Fruit fly (Drosophila melanogaster) whole organism, embryonic: ENCODE data around the gene CG6893.

Source experiments
- Antp ChIP-seq: fragments of 200-800 bp; sonication (Bioruptor generic); optimal IDR thresholded peaks from 3 replicates; lab custom pipeline; 2016; ENCODE audit warnings: missing biosample characterization, missing genetic modification characterization
- Blimp-1 ChIP-seq: fragments of 200-800 bp; sonication (Bioruptor generic); optimal IDR thresholded peaks from 3 replicates; lab custom pipeline; 2018; ENCODE audit warnings: missing biosample characterization, missing genetic modification characterization, mild to moderate bottlenecking, moderate library complexity, missing genetic modification reagents
- CG10654 ChIP-seq: fragments of 200-800 bp; sonication (Bioruptor generic); optimal IDR thresholded peaks from 2 replicates; lab custom pipeline; 2016; ENCODE audit warnings: missing biosample characterization, missing genetic modification characterization
- CG10979 ChIP-seq: fragments of 200-800 bp; sonication (Bioruptor generic); optimal IDR thresholded peaks from 2 replicates; lab custom pipeline; 2018; ENCODE audit warnings: missing biosample characterization, mild to moderate bottlenecking, missing genetic modification characterization, moderate library complexity
- CG11085 ChIP-seq: fragments of 200-800 bp; sonication (Bioruptor generic); IDR thresholded peaks from 2 replicates; pipeline ENCODE4 v1.3.6; 2022; ENCODE audit warnings: missing biosample characterization, missing genetic modification characterization
- CG14667 ChIP-seq: fragments of 200-800 bp; sonication (Bioruptor generic); IDR thresholded peaks from 2 replicates; pipeline ENCODE4 v1.3.6; 2022; ENCODE audit warnings: missing biosample characterization, missing genetic modification characterization
- CG14710 ChIP-seq: fragments of 200-800 bp; sonication (Bioruptor generic); optimal IDR thresholded peaks from 3 replicates; lab custom pipeline; 2019; ENCODE audit warnings: missing biosample characterization, mild to moderate bottlenecking, missing genetic modification characterization, moderate library complexity
- CG17186 ChIP-seq: fragments of 200-800 bp; sonication (Bioruptor generic); optimal IDR thresholded peaks from 3 replicates; lab custom pipeline; 2017; ENCODE audit warnings: missing biosample characterization, missing genetic modification reagents, missing genetic modification characterization
- CG18262 ChIP-seq: fragments of 200-800 bp; optimal IDR thresholded peaks from 3 replicates; lab custom pipeline; 2019; ENCODE audit warnings: missing biosample characterization, mild to moderate bottlenecking, missing genetic modification characterization, moderate library complexity
- CG2678 ChIP-seq: fragments of 200-800 bp; sonication (Bioruptor generic); optimal IDR thresholded peaks from 3 replicates; lab custom pipeline; 2019; ENCODE audit warnings: missing biosample characterization, mild to moderate bottlenecking, missing genetic modification characterization, moderate library complexity
- CG30403 ChIP-seq: fragments of 200-800 bp; sonication (Bioruptor generic); optimal IDR thresholded peaks from 3 replicates; lab custom pipeline; 2016; ENCODE audit warnings: missing biosample characterization, missing genetic modification characterization
- CG4707 ChIP-seq: fragments of 200-800 bp; sonication (Bioruptor generic); optimal IDR thresholded peaks from 2 replicates; lab custom pipeline; 2018; ENCODE audit warnings: missing biosample characterization, mild to moderate bottlenecking, missing genetic modification characterization, moderate library complexity
- CG5245 ChIP-seq: fragments of 200-800 bp; sonication (Bioruptor generic); optimal IDR thresholded peaks from 3 replicates; lab custom pipeline; 2016; ENCODE audit warnings: missing biosample characterization, missing genetic modification characterization
- CG7786 ChIP-seq: fragments of 200-800 bp; sonication (Bioruptor generic); optimal IDR thresholded peaks from 2 replicates; lab custom pipeline; 2016; ENCODE audit warnings: missing biosample characterization, missing genetic modification characterization
- CG9215 ChIP-seq: fragments of 200-800 bp; sonication (Bioruptor generic); IDR thresholded peaks from 2 replicates; pipeline ENCODE4 v1.3.6; 2022; ENCODE audit warnings: missing biosample characterization, missing genetic modification characterization
- CHES-1-like ChIP-seq: fragments of 200-800 bp; sonication (Bioruptor generic); optimal IDR thresholded peaks from 2 replicates; lab custom pipeline; 2016; ENCODE audit warnings: missing biosample characterization, missing genetic modification characterization
- Chrac-16 ChIP-seq: fragments of 200-800 bp; sonication (Bioruptor generic); optimal IDR thresholded peaks from 3 replicates; lab custom pipeline; 2016; ENCODE audit warnings: missing biosample characterization, missing genetic modification characterization
- Dad ChIP-seq: fragments of 200-800 bp; sonication (Bioruptor generic); optimal IDR thresholded peaks from 3 replicates; lab custom pipeline; 2016; ENCODE audit warnings: missing biosample characterization, missing genetic modification characterization
- Deaf1 ChIP-seq: fragments of 200-800 bp; optimal IDR thresholded peaks from 3 replicates; lab custom pipeline; 2019; ENCODE audit warnings: missing biosample characterization, mild to moderate bottlenecking, missing genetic modification characterization, moderate library complexity
- Doc2 ChIP-seq: fragments of 200-800 bp; sonication (Bioruptor generic); IDR thresholded peaks from 2 replicates; pipeline ENCODE4 v1.3.6; 2022; ENCODE audit warnings: missing biosample characterization, missing genetic modification characterization
- Drgx ChIP-seq: fragments of 200-800 bp; sonication (Bioruptor generic); IDR thresholded peaks from 2 replicates; pipeline ENCODE4 v1.3.6; 2022; ENCODE audit warnings: missing biosample characterization, missing genetic modification characterization
- Fer2 ChIP-seq: fragments of 200-800 bp; sonication (Bioruptor generic); optimal IDR thresholded peaks from 2 replicates; lab custom pipeline; 2018; ENCODE audit warnings: missing biosample characterization, mild to moderate bottlenecking, missing genetic modification characterization, moderate library complexity
- GATAe ChIP-seq: fragments of 200-800 bp; sonication (Bioruptor generic); conservative IDR thresholded peaks from 2 replicates; pipeline ENCODE4 v1.3.6; 2022; ENCODE audit warnings: missing biosample characterization, missing genetic modification characterization
- Gug ChIP-seq: fragments of 200-800 bp; sonication (Bioruptor generic); IDR thresholded peaks from 4 replicates; pipeline ENCODE4 v1.3.6; 2022; ENCODE audit warnings: missing biosample characterization, missing genetic modification characterization
- HmgD ChIP-seq: fragments of 200-800 bp; sonication (Bioruptor generic); optimal IDR thresholded peaks from 3 replicates; lab custom pipeline; 2016; ENCODE audit warnings: missing biosample characterization, missing genetic modification characterization
- Hr51 ChIP-seq, 2 experiments: fragments of 200-800 bp; sonication (Bioruptor generic); optimal IDR thresholded peaks; 2 replicates in 1 of 2; 3 replicates in 1 of 2; lab custom pipeline; 2016 to 2018; ENCODE audit warnings: missing biosample characterization in 2 of 2, missing genetic modification characterization in 2 of 2, mild to moderate bottlenecking in 1 of 2, moderate library complexity in 1 of 2
- Lpt ChIP-seq: fragments of >200 bp; optimal IDR thresholded peaks from 2 replicates; lab custom pipeline; 2018; ENCODE audit warnings: missing biosample characterization, missing genetic modification characterization
- Max ChIP-seq: fragments of 200-800 bp; sonication (Bioruptor generic); optimal IDR thresholded peaks from 2 replicates; lab custom pipeline; 2016; ENCODE audit warnings: missing biosample characterization, mild to moderate bottlenecking, missing genetic modification characterization
- Myb ChIP-seq: fragments of 200-800 bp; sonication (Bioruptor generic); optimal IDR thresholded peaks from 2 replicates; lab custom pipeline; 2016; ENCODE audit warnings: missing biosample characterization, missing genetic modification characterization
- Opbp ChIP-seq: fragments of 200-800 bp; sonication (Bioruptor generic); IDR thresholded peaks from 3 replicates; pipeline ENCODE4 v1.3.6; 2022; ENCODE audit warnings: missing biosample characterization, missing genetic modification characterization; ENCODE audit not compliant: partially characterized antibody
- Scr ChIP-seq: fragments of 200-800 bp; sonication (Bioruptor generic); IDR thresholded peaks from 2 replicates; pipeline ENCODE4 v1.3.6; 2022; ENCODE audit warnings: missing biosample characterization, missing genetic modification characterization; ENCODE audit not compliant: partially characterized antibody
- al ChIP-seq: fragments of 200-800 bp; sonication (Bioruptor generic); IDR thresholded peaks from 2 replicates; pipeline ENCODE4 v1.3.6; 2022; ENCODE audit warnings: missing biosample characterization, missing genetic modification characterization
- aop ChIP-seq: fragments of 200-800 bp; sonication (Bioruptor generic); IDR thresholded peaks from 2 replicates; pipeline ENCODE4 v1.3.6; 2022; ENCODE audit warnings: missing biosample characterization, missing genetic modification characterization
- ara ChIP-seq: fragments of 200-800 bp; sonication (Bioruptor generic); IDR thresholded peaks from 2 replicates; pipeline ENCODE4 v1.3.6; 2022; ENCODE audit warnings: missing biosample characterization, missing genetic modification characterization
- ase ChIP-seq: fragments of 200-800 bp; sonication (Bioruptor generic); IDR thresholded peaks from 3 replicates; pipeline ENCODE4 v1.3.6; 2022; ENCODE audit warnings: missing biosample characterization, missing genetic modification characterization
- fd64A ChIP-seq: fragments of 200-800 bp; sonication (Bioruptor generic); optimal IDR thresholded peaks from 3 replicates; lab custom pipeline; 2018; ENCODE audit warnings: missing biosample characterization, mild to moderate bottlenecking, missing genetic modification characterization
- fru ChIP-seq: fragments of >200 bp; optimal IDR thresholded peaks from 2 replicates; lab custom pipeline; 2017
- ftz-f1 ChIP-seq: fragments of 200-800 bp; sonication (Bioruptor generic); optimal IDR thresholded peaks from 2 replicates; lab custom pipeline; 2016; ENCODE audit warnings: missing biosample characterization, missing genetic modification characterization
- inv ChIP-seq: fragments of 200-800 bp; sonication (Bioruptor generic); IDR thresholded peaks from 2 replicates; pipeline ENCODE4 v1.3.6; 2022; ENCODE audit warnings: missing biosample characterization, missing genetic modification characterization; ENCODE audit not compliant: partially characterized antibody
- lilli ChIP-seq: fragments of 200-800 bp; sonication (Bioruptor generic); optimal IDR thresholded peaks from 3 replicates; lab custom pipeline; 2016; ENCODE audit warnings: missing biosample characterization, missing genetic modification characterization
- lmd ChIP-seq: fragments of 200-800 bp; sonication (Bioruptor generic); IDR thresholded peaks from 2 replicates; pipeline ENCODE4 v1.3.6; 2022; ENCODE audit warnings: missing biosample characterization, missing genetic modification characterization
- luna ChIP-seq: fragments of 200-800 bp; sonication (Bioruptor generic); optimal IDR thresholded peaks from 2 replicates; lab custom pipeline; 2016; ENCODE audit warnings: missing biosample characterization, missing genetic modification characterization
- maf-S ChIP-seq: fragments of 200-800 bp; sonication (Bioruptor generic); optimal IDR thresholded peaks from 2 replicates; lab custom pipeline; 2016; ENCODE audit warnings: missing biosample characterization, missing genetic modification characterization
- nom ChIP-seq: fragments of 200-800 bp; sonication (Bioruptor generic); optimal IDR thresholded peaks from 2 replicates; lab custom pipeline; 2017; ENCODE audit warnings: missing biosample characterization, missing genetic modification characterization, mild to moderate bottlenecking, moderate library complexity, missing genetic modification reagents
- pita ChIP-seq: fragments of 200-800 bp; sonication (Bioruptor generic); optimal IDR thresholded peaks from 2 replicates; lab custom pipeline; 2017; ENCODE audit warnings: missing biosample characterization, mild to moderate bottlenecking, missing genetic modification characterization
- prd ChIP-seq, 3 experiments: fragments of >200 bp in 2 of 3; fragments of 200-800 bp in 1 of 3; sonication (Bioruptor generic) in 1 of 3; optimal IDR thresholded peaks in 2 of 3; IDR thresholded peaks in 1 of 3; 2 replicates in 2 of 3; 3 replicates in 1 of 3; pipeline versions ENCODE4 v1.3.6 to Lab custom; 2017 to 2022; ENCODE audit warnings: missing biosample characterization in 1 of 3, missing genetic modification characterization in 1 of 3
- tap ChIP-seq: fragments of 200-800 bp; optimal IDR thresholded peaks from 3 replicates; lab custom pipeline; 2019; ENCODE audit warnings: missing biosample characterization, mild to moderate bottlenecking, missing genetic modification characterization, moderate library complexity
- unpg ChIP-seq: fragments of 200-800 bp; sonication (Bioruptor generic); optimal IDR thresholded peaks from 3 replicates; lab custom pipeline; 2018; ENCODE audit warnings: missing biosample characterization, mild to moderate bottlenecking, missing genetic modification characterization, moderate library complexity
- z ChIP-seq: fragments of 200-800 bp; sonication (Bioruptor generic); IDR thresholded peaks from 3 replicates; pipeline ENCODE4 v1.3.6; 2022; ENCODE audit warnings: missing biosample characterization, missing genetic modification characterization
- zfh1 ChIP-seq: fragments of 200-800 bp; sonication (Bioruptor generic); IDR thresholded peaks from 3 replicates; pipeline ENCODE4 v1.3.6; 2022; ENCODE audit warnings: missing biosample characterization, missing genetic modification characterization

CG6893 gene

dm6 chr3L:18672986-18673633 lies 20.9 kb upstream of the CG6893 start, which contains the start of gene Capr (continued):
- TF ChIP-seq GATAe (no peak), inv (GFP tag; lab: Robert Waterston, UW) (peak; percentile 100), prd (optimal IDR thresholded peaks at IDR 0.05; lab: Kevin White, UChicago) (no peak), prd (GFP tag; IDR thresholded peaks at IDR 0.05; lab: Robert Waterston, UW) (peak; percentile 6; the same call in 1 of the 3 replicates), CG10654 (no peak), CG4707 (GFP tag; lab: Kevin White, UChicago) (no peak), lilli (GFP tag; lab: Kevin White, UChicago) (peak; percentile 55), CG5245 (peak; percentile 5), HmgD (peak; percentile 66), CG14667 (GFP tag; lab: Robert Waterston, UW) (no peak), Lpt (no peak), aop (no peak), Chrac-16 (GFP tag; lab: Kevin White, UChicago) (peak; percentile 5), ftz-f1 (peak; percentile 25), lmd (GFP tag; lab: Robert Waterston, UW) (peak; percentile 25; the same call in 1 of the 2 replicates), ara (GFP tag; lab: Robert Waterston, UW) (no peak), CG9215 (GFP tag; lab: Robert Waterston, UW) (no peak), CG10979 (tag; lab: Kevin White, UChicago) (no peak), fd64A (GFP tag; lab: Kevin White, UChicago) (no peak), Antp (GFP tag; lab: Kevin White, UChicago) (peak; percentile 34), Gug (GFP tag; lab: Robert Waterston, UW) (peak; percentile 77; the same call in 3 of the 4 replicates), Max (no peak), fru (no peak), CG11085 (GFP tag; lab: Robert Waterston, UW) (no peak), luna (GFP tag; lab: Kevin White, UChicago) (peak; percentile 10), CG30403 (GFP tag; lab: Kevin White, UChicago) (peak; percentile 11), pita (GFP tag; lab: Kevin White, UChicago) (no peak), Deaf1 (tag; lab: Kevin White, UChicago) (peak; percentile 63), CG7786 (GFP tag; lab: Kevin White, UChicago) (peak; percentile 29), Scr (peak; percentile 99), z (GFP tag; lab: Robert Waterston, UW) (no peak), al (no peak), zfh1 (GFP tag; lab: Robert Waterston, UW) (peak; percentile 46; the same call in 1 of the 3 replicates), tap (no peak), CG2678 (tag; lab: Kevin White, UChicago) (peak; percentile 25), CG17186 (peak; percentile 93), Opbp (GFP tag; lab: Robert Waterston, UW) (peak; percentile 100), Drgx (GFP tag; lab: Robert Waterston, UW) (peak; percentile 22; the same call in 1 of the 2 replicates), Fer2 (tag; lab: Kevin White, UChicago) (no peak), Hr51 (GFP tag; optimal IDR thresholded peaks at IDR 0.05; lab: Kevin White, UChicago) (peak in 1 of 2 experiments; percentile 44), unpg (peak; percentile 7), Dad (GFP tag; lab: Kevin White, UChicago) (peak; percentile 37), nom (GFP tag; lab: Kevin White, UChicago) (peak; percentile 22), CHES-1-like (GFP tag; lab: Kevin White, UChicago) (peak; percentile 45), maf-S (GFP tag; lab: Kevin White, UChicago) (no peak), Blimp-1 (GFP tag; lab: Kevin White, UChicago) (no peak), ase (no peak), Myb (peak; percentile 67), CG14710 (peak; percentile 66), Doc2 (GFP tag; lab: Robert Waterston, UW) (no peak), CG18262 (tag; lab: Kevin White, UChicago) (peak; percentile 35)
